Fruit fly (Drosophila melanogaster) whole organism, adult: Measurements from ENCODE around the gene CG4537.

ENCODE experiments used
- CG11617 ChIP-seq: fragments of 200-800 bp; sonication (Bioruptor generic); optimal IDR thresholded peaks from 2 replicates; lab custom pipeline; 2017; ENCODE audit warnings: mild to moderate bottlenecking, missing biosample characterization, missing genetic modification reagents, missing genetic modification characterization
- CG12768 ChIP-seq: fragments of 200-800 bp; sonication (Bioruptor generic); optimal IDR thresholded peaks from 2 replicates; lab custom pipeline; 2017; ENCODE audit warnings: missing biosample characterization, missing genetic modification characterization, mild to moderate bottlenecking, moderate library complexity, missing genetic modification reagents
- CG14711 ChIP-seq: fragments of 200-800 bp; sonication (Bioruptor generic); optimal IDR thresholded peaks from 2 replicates; lab custom pipeline; 2018; ENCODE audit warnings: missing biosample characterization, mild to moderate bottlenecking, missing genetic modification characterization, moderate library complexity
- CG1620 ChIP-seq: fragments of 200-800 bp; sonication (Bioruptor generic); optimal IDR thresholded peaks from 2 replicates; lab custom pipeline; 2016; ENCODE audit warnings: missing biosample characterization, missing genetic modification characterization
- CG33017 ChIP-seq: fragments of 200-800 bp; sonication (Bioruptor generic); optimal IDR thresholded peaks from 2 replicates; lab custom pipeline; 2018; ENCODE audit warnings: missing biosample characterization, mild to moderate bottlenecking, missing genetic modification characterization, moderate library complexity
- CG5204 ChIP-seq: fragments of 200-800 bp; sonication (Bioruptor generic); optimal IDR thresholded peaks from 2 replicates; lab custom pipeline; 2016; ENCODE audit warnings: missing biosample characterization, missing genetic modification characterization
- CG7045 ChIP-seq: fragments of 200-800 bp; sonication (Bioruptor generic); optimal IDR thresholded peaks from 2 replicates; lab custom pipeline; 2017; ENCODE audit warnings: missing biosample characterization, mild to moderate bottlenecking, missing genetic modification characterization
- CG7101 ChIP-seq: fragments of 200-800 bp; sonication (Bioruptor generic); optimal IDR thresholded peaks from 2 replicates; lab custom pipeline; 2018; ENCODE audit warnings: missing biosample characterization, mild to moderate bottlenecking, missing genetic modification characterization, moderate library complexity
- Clk ChIP-seq: fragments of 200-800 bp; sonication (Bioruptor generic); optimal IDR thresholded peaks from 2 replicates; lab custom pipeline; 2017; ENCODE audit warnings: missing biosample characterization, missing genetic modification characterization
- Crg-1 ChIP-seq: fragments of 200-800 bp; sonication (Bioruptor generic); optimal IDR thresholded peaks from 2 replicates; lab custom pipeline; 2016; ENCODE audit warnings: missing biosample characterization, missing genetic modification characterization
- Hr96 ChIP-seq: fragments of 200-800 bp; sonication (Bioruptor generic); optimal IDR thresholded peaks from 2 replicates; lab custom pipeline; 2016; ENCODE audit warnings: missing biosample characterization, missing genetic modification characterization
- Mnt ChIP-seq: fragments of 200-800 bp; sonication (Bioruptor generic); optimal IDR thresholded peaks from 2 replicates; lab custom pipeline; 2016; ENCODE audit warnings: missing biosample characterization, mild to moderate bottlenecking, missing genetic modification characterization
- bab1 ChIP-seq: fragments of 200-800 bp; sonication (Bioruptor generic); optimal IDR thresholded peaks from 3 replicates; lab custom pipeline; 2019; ENCODE audit warnings: missing biosample characterization, mild to moderate bottlenecking, missing genetic modification characterization, moderate library complexity
- cic ChIP-seq: fragments of 200-800 bp; sonication (Bioruptor generic); optimal IDR thresholded peaks from 2 replicates; lab custom pipeline; 2017; ENCODE audit warnings: missing biosample characterization, mild to moderate bottlenecking, missing genetic modification characterization, moderate library complexity
- cnc ChIP-seq, 2 experiments: fragments of >200 bp; optimal IDR thresholded peaks; 2 replicates each; lab custom pipeline; 2017
- kay ChIP-seq: fragments of 200-800 bp; sonication (Bioruptor generic); peaks from one replicate; lab custom pipeline; 2016; ENCODE audit warnings: missing biosample characterization, missing genetic modification characterization, borderline replicate concordance
- ovo ChIP-seq: fragments of 200-800 bp; sonication (Bioruptor generic); optimal IDR thresholded peaks from 2 replicates; lab custom pipeline; 2016; ENCODE audit warnings: missing biosample characterization, missing genetic modification characterization
- pad ChIP-seq: fragments of 200-800 bp; sonication (Bioruptor generic); optimal IDR thresholded peaks from 3 replicates; lab custom pipeline; 2017; ENCODE audit warnings: missing biosample characterization, missing genetic modification characterization, mild to moderate bottlenecking, moderate library complexity, missing genetic modification reagents
- tj ChIP-seq: fragments of 200-800 bp; sonication (Bioruptor generic); optimal IDR thresholded peaks from 3 replicates; lab custom pipeline; 2017; ENCODE audit warnings: missing biosample characterization, mild to moderate bottlenecking, missing genetic modification characterization, moderate library complexity
- toe ChIP-seq: fragments of 200-800 bp; sonication (Bioruptor generic); optimal IDR thresholded peaks from 2 replicates; lab custom pipeline; 2016; ENCODE audit warnings: missing biosample characterization, missing genetic modification characterization

CG4537 gene

dm6 chr2L:9937908-9938307, 47.2 kb downstream of the CG4537 start, which contains the start of gene Arglu1:
TSS of gene Arglu1 (minus strand) at chr2L:9938134.
- TF ChIP-seq kay (GFP tag; lab: Kevin White, UChicago) (no peak), tj (GFP tag; lab: Kevin White, UChicago) (no peak), CG33017 (no peak), Crg-1 (GFP tag; lab: Kevin White, UChicago) (no peak), CG12768 (peak; percentile 34), Hr96 (peak; percentile 49), cnc (optimal IDR thresholded peaks at IDR 0.05; lab: Kevin White, UChicago) (no peak), CG7101 (peak; percentile 51), CG11617 (GFP tag; lab: Kevin White, UChicago) (no peak), Mnt (GFP tag; lab: Kevin White, UChicago) (peak; percentile 34), CG14711 (tag; lab: Kevin White, UChicago) (peak; percentile 35), toe (peak; percentile 37), bab1 (peak; percentile 46), cic (GFP tag; lab: Kevin White, UChicago) (no peak), CG5204 (GFP tag; lab: Kevin White, UChicago) (no peak), CG7045 (GFP tag; lab: Kevin White, UChicago) (no peak), pad (GFP tag; lab: Kevin White, UChicago) (peak; percentile 45), CG1620 (GFP tag; lab: Kevin White, UChicago) (peak; percentile 30), ovo (GFP tag; lab: Kevin White, UChicago) (no peak), Clk (GFP tag; lab: Kevin White, UChicago) (peak; percentile 38)

- TF ChIP-seq Mnt (GFP tag; lab: Kevin White, UChicago), result peak; percentile 84
- TF ChIP-seq CG7045 (GFP tag; lab: Kevin White, UChicago), result peak; percentile 13
- TF ChIP-seq tj (GFP tag; lab: Kevin White, UChicago), result no peak
- peak; percentile 45 for TF ChIP-seq CG11617 (GFP tag; lab: Kevin White, UChicago)
- TF ChIP-seq toe, result peak; percentile 59
- peak; percentile 82 for TF ChIP-seq CG7101
- peak; percentile 39 for TF ChIP-seq cic (GFP tag; lab: Kevin White, UChicago)
- peak; percentile 77 for TF ChIP-seq pad (GFP tag; lab: Kevin White, UChicago)
- peak; percentile 84 for TF ChIP-seq Crg-1 (GFP tag; lab: Kevin White, UChicago)
- peak; percentile 47 for TF ChIP-seq bab1
- no peak for TF ChIP-seq cnc (optimal IDR thresholded peaks at IDR 0.05; lab: Kevin White, UChicago)
- TF ChIP-seq CG1620 (GFP tag; lab: Kevin White, UChicago), result peak; percentile 83
- peak; percentile 64 for TF ChIP-seq CG12768
- TF ChIP-seq CG5204 (GFP tag; lab: Kevin White, UChicago), result no peak
- TF ChIP-seq Clk (GFP tag; lab: Kevin White, UChicago), result no peak
- peak; percentile 39 for TF ChIP-seq ovo (GFP tag; lab: Kevin White, UChicago)
- no peak for TF ChIP-seq kay (GFP tag; lab: Kevin White, UChicago)
- peak; percentile 32 for TF ChIP-seq CG33017
- TF ChIP-seq Hr96, result peak; percentile 66
- peak; percentile 67 for TF ChIP-seq CG14711 (tag; lab: Kevin White, UChicago)
Observed at dm6 chr2L:9938631-9939256, 48.1 kb downstream of the CG4537 start, which contains the start of the genes Datp and CG4619. TSS of gene Datp (minus strand) at chr2L:9938790. TSS of gene CG4619 (plus strand) at chr2L:9938863.
